Worm (Caenorhabditis elegans): ENCODE measurements around the gene slc-25A18.1.
"Not testable (repeated sequence)": the region's sequence is repeated elsewhere in the genome, so short reads cannot be mapped to it uniquely, and the experiment has no call there.

The slc-25A18.1 gene

DNA sequence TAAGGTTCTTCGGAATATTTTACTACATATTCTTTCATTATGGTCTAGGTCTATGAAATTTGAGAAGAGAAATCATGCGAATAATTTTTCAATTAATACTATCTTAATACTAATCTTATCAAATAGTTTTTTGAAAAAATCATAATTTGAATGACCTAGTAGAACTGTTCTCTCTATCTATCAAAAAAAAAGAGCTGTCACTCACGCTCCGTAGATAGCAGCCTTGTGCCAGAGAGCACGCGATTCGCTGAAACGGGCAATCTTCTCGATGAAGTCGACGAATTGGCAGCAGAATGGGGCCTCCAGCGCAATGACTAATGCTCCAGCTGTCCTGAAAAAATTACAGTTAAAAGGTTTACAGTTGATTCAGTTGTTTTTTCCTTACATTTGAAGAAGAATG lies 34.1 kb downstream of the slc-25A18.1 start:
- no peak for TF ChIP-seq nhr-76 (tag; optimal IDR thresholded peaks at IDR 0.05)
- TF ChIP-seq elt-2 (tag; optimal IDR thresholded peaks at IDR 0.05), result peak; percentile 9

DNA sequence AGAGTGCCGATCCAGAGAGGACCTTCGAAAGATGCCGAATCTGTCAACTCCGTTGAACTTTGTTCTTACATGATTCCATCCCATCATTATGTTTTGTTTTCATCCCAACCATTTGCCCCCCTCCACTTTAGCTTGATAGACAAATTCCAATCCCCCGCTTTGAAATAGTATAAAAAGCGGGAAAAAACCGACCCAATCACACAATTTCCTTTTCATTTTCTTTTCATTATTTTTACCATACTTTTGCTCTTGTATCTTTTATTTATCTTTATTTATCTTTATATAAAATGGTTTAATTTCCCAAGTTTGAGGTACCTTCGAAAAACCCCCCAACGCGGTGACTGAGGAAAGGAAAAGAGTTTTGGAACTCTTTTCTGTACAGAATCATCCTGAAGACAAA lies 37.2 kb downstream of the slc-25A18.1 start, which contains the start of gene F20D1.22:
F20D1.22 (plus strand) TSS at position 301 of the 400 bp plus-strand sequence.
- not testable (repeated sequence) for TF ChIP-seq lin-15B, elt-1, skn-1 (tag; optimal IDR thresholded peaks at IDR 0.05)

DNA sequence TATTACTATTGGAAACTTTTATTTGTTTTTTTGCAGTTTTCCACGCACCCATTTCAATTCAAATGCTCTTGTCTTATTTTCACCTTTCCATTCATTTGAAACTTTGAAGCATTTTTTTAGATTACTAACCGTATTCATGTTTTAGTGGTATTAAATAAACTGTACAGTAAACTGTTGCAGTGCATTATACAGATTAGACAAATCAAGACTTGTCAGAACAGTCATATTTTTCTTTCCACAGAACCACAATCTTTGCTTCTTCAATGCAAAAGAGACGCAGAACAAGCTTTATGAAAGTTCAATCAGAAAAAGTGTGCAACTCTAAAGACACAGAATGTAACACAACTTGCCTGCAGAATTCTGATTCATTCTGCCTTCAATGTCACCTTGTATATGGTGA lies 38.0 kb downstream of the slc-25A18.1 start, which contains the start of gene F45B8.5:
F45B8.5 (plus strand) TSS at position 301 of the 400 bp plus-strand sequence.
- TF ChIP-seq elt-1 (tag; optimal IDR thresholded peaks at IDR 0.05) (no peak), nhr-43 (tag; optimal IDR thresholded peaks at IDR 0.05; ENCODE audit: poor library complexity, severe bottlenecking) (no peak), eor-1 (tag; optimal IDR thresholded peaks at IDR 0.05) (no peak), aly-2 (tag; optimal IDR thresholded peaks at IDR 0.05) (no peak), ztf-4 (tag; optimal IDR thresholded peaks at IDR 0.05) (no peak), elt-2 (tag; optimal IDR thresholded peaks at IDR 0.05) (no peak), nfya-1 (tag; optimal IDR thresholded peaks at IDR 0.05; ENCODE audit: insufficient read depth) (no peak), pqm-1 (tag; optimal IDR thresholded peaks at IDR 0.05) (no peak), nhr-77 (tag; optimal IDR thresholded peaks at IDR 0.05) (no peak), fkh-10 (GFP tag; optimal IDR thresholded peaks at IDR 0.05) (no peak), jun-1 (tag; optimal IDR thresholded peaks at IDR 0.05) (no peak), ceh-28 (tag; optimal IDR thresholded peaks at IDR 0.05) (no peak), tbx-2 (tag; optimal IDR thresholded peaks at IDR 0.05) (no peak), daf-12 (tag; optimal IDR thresholded peaks at IDR 0.05) (no peak), unc-39 (tag; optimal IDR thresholded peaks at IDR 0.05) (no peak), lin-15B (tag; optimal IDR thresholded peaks at IDR 0.05) (no peak), hmg-11 (tag; optimal IDR thresholded peaks at IDR 0.05) (no peak)

DNA sequence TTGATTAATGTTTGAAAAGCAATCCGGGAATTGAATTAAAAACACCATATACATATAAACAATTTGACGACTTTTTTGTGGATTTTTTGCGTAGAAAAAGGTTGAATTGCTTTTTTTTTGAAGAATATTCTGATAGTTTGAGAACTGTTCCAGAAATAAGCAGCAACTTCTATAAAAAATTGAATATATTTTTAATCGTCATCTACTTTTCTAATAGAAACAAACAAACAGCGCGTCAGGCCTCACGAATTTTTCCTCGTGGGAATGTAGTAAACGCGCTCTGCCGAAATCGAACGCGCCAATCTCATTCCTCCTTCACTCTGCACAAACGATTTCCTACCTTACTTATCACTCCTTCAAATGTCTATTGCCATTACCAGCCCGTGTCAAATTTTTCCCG lies 39.5 kb downstream of the slc-25A18.1 start, which contains the start of gene rgs-11:
rgs-11 (plus strand) TSS at position 301 of the 400 bp plus-strand sequence.
- no peak for TF ChIP-seq mml-1 (tag; optimal IDR thresholded peaks at IDR 0.05)
- no peak for TF ChIP-seq tbx-2 (tag; optimal IDR thresholded peaks at IDR 0.05)
- TF ChIP-seq aly-2 (tag; optimal IDR thresholded peaks at IDR 0.05), result no peak
- no peak for TF ChIP-seq egl-5 (tag; optimal IDR thresholded peaks at IDR 0.05)

DNA sequence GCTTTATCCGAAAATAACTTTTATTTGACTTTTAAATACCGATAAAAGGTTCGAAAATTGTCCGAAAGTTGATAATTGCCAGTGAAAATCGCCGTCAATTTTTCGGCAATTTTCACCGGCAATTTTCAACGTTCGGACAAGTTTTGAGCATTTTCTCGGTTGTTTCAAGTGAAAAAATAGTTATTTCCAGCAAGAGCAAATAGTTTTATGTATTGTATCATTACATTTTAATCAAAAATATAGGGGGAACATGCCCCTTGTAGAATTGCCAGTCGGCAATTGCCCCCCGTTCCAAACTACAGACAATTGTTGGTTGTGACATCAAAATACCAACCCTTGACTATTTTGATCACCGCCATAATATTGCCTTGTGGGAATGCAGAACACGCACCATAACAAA lies 41.3 kb downstream of the slc-25A18.1 start, which contains the start of gene rgs-10:
rgs-10 (plus strand) TSS at position 301 of the 400 bp plus-strand sequence.
- TF ChIP-seq fkh-10 (GFP tag; optimal IDR thresholded peaks at IDR 0.05), result no peak
- TF ChIP-seq nhr-11 (tag; optimal IDR thresholded peaks at IDR 0.05), result no peak
- no peak for TF ChIP-seq nhr-25 (tag; optimal IDR thresholded peaks at IDR 0.05)
- TF ChIP-seq nfya-1 (tag; optimal IDR thresholded peaks at IDR 0.05; ENCODE audit: insufficient read depth), result no peak

DNA sequence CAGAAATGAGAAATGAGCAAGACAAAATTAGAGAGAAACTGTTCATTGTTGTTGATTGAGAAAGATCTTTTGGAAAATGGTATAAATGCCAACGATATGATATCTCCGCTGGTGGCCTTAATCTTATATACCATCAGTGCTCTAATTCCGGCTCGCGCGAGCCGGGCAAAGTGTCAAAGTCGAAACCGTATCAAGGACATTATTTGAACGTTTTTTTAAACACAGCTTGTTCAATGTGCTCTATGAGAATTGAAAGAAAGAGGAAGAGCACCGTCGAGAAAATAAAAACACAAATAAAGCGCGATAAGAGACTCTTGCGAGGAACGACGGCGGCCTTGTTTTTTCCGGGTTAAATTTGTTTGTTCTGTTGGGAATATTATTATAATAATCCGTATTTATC lies 42.3 kb downstream of the slc-25A18.1 start, which contains the start of gene idpp-3:
idpp-3 (minus strand) TSS at position 101 of the 400 bp plus-strand sequence.
- TF ChIP-seq unc-39 (tag; optimal IDR thresholded peaks at IDR 0.05), result no peak
- TF ChIP-seq nhr-237 (tag; optimal IDR thresholded peaks at IDR 0.05), result no peak
- TF ChIP-seq ztf-11 (tag; optimal IDR thresholded peaks at IDR 0.05), result no peak
- no peak for TF ChIP-seq zag-1 (tag; optimal IDR thresholded peaks at IDR 0.05)
- no peak for TF ChIP-seq ceh-16 (tag; optimal IDR thresholded peaks at IDR 0.05)
- TF ChIP-seq nhr-43 (tag; optimal IDR thresholded peaks at IDR 0.05; ENCODE audit: poor library complexity, severe bottlenecking), result no peak
- TF ChIP-seq hmg-11 (tag; optimal IDR thresholded peaks at IDR 0.05), result no peak
- TF ChIP-seq elt-2 (tag; optimal IDR thresholded peaks at IDR 0.05), result no peak
- no peak for TF ChIP-seq R02D3.7 (tag; optimal IDR thresholded peaks at IDR 0.05)
- no peak for TF ChIP-seq snpc-4 (tag; optimal IDR thresholded peaks at IDR 0.05)
- TF ChIP-seq nhr-11 (tag; optimal IDR thresholded peaks at IDR 0.05), result no peak
- no peak for TF ChIP-seq fkh-10 (GFP tag; optimal IDR thresholded peaks at IDR 0.05)
- TF ChIP-seq eor-1 (tag; optimal IDR thresholded peaks at IDR 0.05), result no peak
- TF ChIP-seq egl-27 (tag; optimal IDR thresholded peaks at IDR 0.05), result no peak

DNA sequence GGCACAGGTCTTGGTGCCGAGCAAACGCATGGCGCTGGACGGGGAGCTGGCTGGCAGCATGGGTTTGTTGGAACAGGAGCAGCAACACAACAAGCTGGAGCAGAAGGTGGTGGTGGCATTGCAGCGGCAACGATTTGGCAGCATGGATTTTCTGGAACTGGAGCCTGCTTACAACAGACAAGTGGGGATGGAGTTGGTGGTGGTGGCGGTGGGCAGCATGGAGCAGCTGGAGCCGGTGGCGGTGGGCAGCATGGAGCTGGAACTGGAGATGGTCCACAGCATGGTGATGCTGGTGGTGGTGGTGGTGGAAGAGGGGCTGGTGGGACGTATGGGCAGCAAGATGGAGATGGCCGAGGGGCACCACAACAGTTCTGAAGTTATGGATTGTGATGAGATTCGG lies 42.9 kb downstream of the slc-25A18.1 start:
- no peak for TF ChIP-seq snpc-4 (tag; optimal IDR thresholded peaks at IDR 0.05)
- TF ChIP-seq R02D3.7 (tag; optimal IDR thresholded peaks at IDR 0.05), result no peak
- no peak for TF ChIP-seq pqm-1 (tag; optimal IDR thresholded peaks at IDR 0.05)
- TF ChIP-seq egl-27 (tag; optimal IDR thresholded peaks at IDR 0.05), result no peak
- TF ChIP-seq nhr-25 (tag; optimal IDR thresholded peaks at IDR 0.05), result no peak
- TF ChIP-seq elt-1 (tag; optimal IDR thresholded peaks at IDR 0.05), result no peak
- TF ChIP-seq nhr-28 (tag; optimal IDR thresholded peaks at IDR 0.05), result no peak
- TF ChIP-seq ZK546.5 (tag; optimal IDR thresholded peaks at IDR 0.05), result no peak
- no peak for TF ChIP-seq tbx-2 (tag; optimal IDR thresholded peaks at IDR 0.05)
- no peak for TF ChIP-seq lin-39 (tag; optimal IDR thresholded peaks at IDR 0.05)
- TF ChIP-seq sea-2 (GFP tag; optimal IDR thresholded peaks at IDR 0.05), result no peak
- no peak for TF ChIP-seq nhr-11 (tag; optimal IDR thresholded peaks at IDR 0.05)
- no peak for TF ChIP-seq mml-1 (tag; optimal IDR thresholded peaks at IDR 0.05)
- no peak for TF ChIP-seq ceh-16 (tag; optimal IDR thresholded peaks at IDR 0.05)
- no peak for TF ChIP-seq nhr-77 (tag; optimal IDR thresholded peaks at IDR 0.05)
- no peak for TF ChIP-seq daf-12 (tag; optimal IDR thresholded peaks at IDR 0.05)
- no peak for TF ChIP-seq egl-5 (tag; optimal IDR thresholded peaks at IDR 0.05)
- no peak for TF ChIP-seq nhr-67 (tag; optimal IDR thresholded peaks at IDR 0.05)
- no peak for TF ChIP-seq eor-1 (tag; optimal IDR thresholded peaks at IDR 0.05)

Data from whole organism, L3 larva.